Worm (Caenorhabditis elegans): ENCODE data around the gene fem-1.

DNA sequence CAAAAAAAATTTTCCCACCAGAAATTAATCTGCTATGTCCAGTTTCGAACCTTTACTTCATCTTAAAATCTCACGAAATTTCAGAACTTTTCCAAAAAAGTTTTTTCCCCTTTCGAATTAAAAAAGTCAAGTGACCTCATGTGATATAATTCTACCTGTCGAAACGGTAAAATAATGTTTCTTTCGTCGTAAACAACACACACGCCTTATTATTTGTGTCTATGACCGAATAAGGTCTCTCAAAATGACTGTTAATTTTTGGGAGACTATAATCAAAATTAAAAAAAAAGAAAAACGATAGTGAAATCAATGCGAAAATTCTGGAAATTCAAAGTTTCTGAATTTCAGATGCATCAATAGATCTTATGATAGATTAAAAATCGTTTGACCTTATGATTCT is 45.4 kb upstream of the fem-1 start:
- TF ChIP-seq lin-32 (GFP tag; optimal IDR thresholded peaks at IDR 0.05) (no peak), unc-62 (GFP tag; optimal IDR thresholded peaks at IDR 0.05) (no peak), elt-3 (tag; optimal IDR thresholded peaks at IDR 0.05) (no peak), lsy-2 (tag; optimal IDR thresholded peaks at IDR 0.05) (no peak), mab-5 (tag; optimal IDR thresholded peaks at IDR 0.05) (no peak), mep-1 (tag; optimal IDR thresholded peaks at IDR 0.05) (no peak)
